Fruit fly (Drosophila melanogaster) whole organism, embryonic: ENCODE data around the gene CG9586.

Experiments
- Antp ChIP-seq: fragments of 200-800 bp; sonication (Bioruptor generic); optimal IDR thresholded peaks from 3 replicates; lab custom pipeline; 2016; ENCODE audit warnings: missing biosample characterization, missing genetic modification characterization
- CG11085 ChIP-seq: fragments of 200-800 bp; sonication (Bioruptor generic); IDR thresholded peaks from 2 replicates; pipeline ENCODE4 v1.3.6; 2022; ENCODE audit warnings: missing biosample characterization, missing genetic modification characterization
- CG12104 ChIP-seq: fragments of 200-800 bp; sonication (Bioruptor generic); optimal IDR thresholded peaks from 3 replicates; lab custom pipeline; 2016; ENCODE audit warnings: missing biosample characterization, missing genetic modification characterization
- CG13775 ChIP-seq: fragments of 200-800 bp; sonication (Bioruptor generic); optimal IDR thresholded peaks from 3 replicates; lab custom pipeline; 2017; ENCODE audit warnings: missing biosample characterization, mild to moderate bottlenecking, missing genetic modification characterization
- CG16815 ChIP-seq: fragments of 200-800 bp; sonication (Bioruptor generic); optimal IDR thresholded peaks from 3 replicates; lab custom pipeline; 2017; ENCODE audit warnings: missing biosample characterization, mild to moderate bottlenecking, missing genetic modification characterization
- CG31224 ChIP-seq: fragments of 200-800 bp; sonication (Bioruptor generic); IDR thresholded peaks from 2 replicates; pipeline ENCODE4 v1.3.6; 2022; ENCODE audit warnings: missing biosample characterization, missing genetic modification characterization
- CG32772 ChIP-seq: fragments of 200-800 bp; sonication (Bioruptor generic); IDR thresholded peaks from 2 replicates; pipeline ENCODE4 v1.3.6; 2022; ENCODE audit warnings: missing biosample characterization, missing genetic modification characterization
- CG33213 ChIP-seq: fragments of 200-800 bp; sonication (Bioruptor generic); optimal IDR thresholded peaks from 3 replicates; lab custom pipeline; 2016; ENCODE audit warnings: missing biosample characterization, missing genetic modification characterization
- CG3407 ChIP-seq: fragments of 200-800 bp; sonication (Bioruptor generic); optimal IDR thresholded peaks from 2 replicates; lab custom pipeline; 2018; ENCODE audit warnings: missing biosample characterization, mild to moderate bottlenecking, missing genetic modification characterization
- CG34224 ChIP-seq: fragments of 200-800 bp; sonication (Bioruptor generic); IDR thresholded peaks from 3 replicates; pipeline ENCODE4 v1.3.6; 2022; ENCODE audit warnings: missing biosample characterization, missing genetic modification characterization; ENCODE audit not compliant: partially characterized antibody
- CG3726 ChIP-seq: fragments of 200-800 bp; sonication (Bioruptor generic); IDR thresholded peaks from 3 replicates; pipeline ENCODE4, ENCODE4 v1.3.6; 2022; ENCODE audit warnings: missing biosample characterization, missing genetic modification characterization
- CG4328 ChIP-seq: fragments of 200-800 bp; sonication (Bioruptor generic); optimal IDR thresholded peaks from 3 replicates; lab custom pipeline; 2017; ENCODE audit warnings: missing biosample characterization, missing genetic modification reagents, missing genetic modification characterization
- CG8089 ChIP-seq: fragments of 200-800 bp; sonication (Bioruptor generic); optimal IDR thresholded peaks from 3 replicates; lab custom pipeline; 2016; ENCODE audit warnings: missing biosample characterization, missing genetic modification characterization
- Drgx ChIP-seq: fragments of 200-800 bp; sonication (Bioruptor generic); IDR thresholded peaks from 2 replicates; pipeline ENCODE4 v1.3.6; 2022; ENCODE audit warnings: missing biosample characterization, missing genetic modification characterization
- Ets97D ChIP-seq: fragments of 200-800 bp; sonication (Bioruptor generic); optimal IDR thresholded peaks from 3 replicates; lab custom pipeline; 2016; ENCODE audit warnings: missing biosample characterization, missing genetic modification characterization
- Fer1 ChIP-seq: fragments of 200-800 bp; sonication (Bioruptor generic); optimal IDR thresholded peaks from 2 replicates; lab custom pipeline; 2017; ENCODE audit warnings: missing biosample characterization, mild to moderate bottlenecking, missing genetic modification characterization
- Lhr ChIP-seq: fragments of 200-800 bp; sonication (Bioruptor generic); optimal IDR thresholded peaks from 3 replicates; lab custom pipeline; 2017; ENCODE audit warnings: mild to moderate bottlenecking, missing biosample characterization, missing genetic modification reagents, missing genetic modification characterization
- MTF-1 ChIP-seq: fragments of 200-800 bp; sonication (Bioruptor generic); optimal IDR thresholded peaks from 2 replicates; lab custom pipeline; 2018; ENCODE audit warnings: missing biosample characterization, mild to moderate bottlenecking, missing genetic modification characterization, borderline replicate concordance
- PHDP ChIP-seq: fragments of 200-800 bp; sonication (Bioruptor generic); optimal IDR thresholded peaks from 3 replicates; lab custom pipeline; 2018; ENCODE audit warnings: missing biosample characterization, mild to moderate bottlenecking, missing genetic modification characterization, moderate library complexity
- Pdp1 ChIP-seq, 2 experiments: fragments of 200-800 bp; sonication (Bioruptor generic); optimal IDR thresholded peaks; 3 replicates each; lab custom pipeline; 2016; ENCODE audit warnings: missing biosample characterization in 2 of 2, missing genetic modification characterization in 2 of 2, mild to moderate bottlenecking in 1 of 2, moderate library complexity in 1 of 2
- Vsx1 ChIP-seq: fragments of 200-800 bp; sonication (Bioruptor generic); optimal IDR thresholded peaks from 2 replicates; lab custom pipeline; 2017; ENCODE audit warnings: missing biosample characterization, mild to moderate bottlenecking, missing genetic modification characterization, missing genetic modification reagents
- abd-A ChIP-seq: fragments of 200-800 bp; sonication (Bioruptor generic); optimal IDR thresholded peaks from 3 replicates; lab custom pipeline; 2019; ENCODE audit warnings: missing biosample characterization, mild to moderate bottlenecking, missing genetic modification characterization, moderate library complexity
- ash1 ChIP-seq: fragments of 200-800 bp; sonication (Bioruptor generic); optimal IDR thresholded peaks from 2 replicates; lab custom pipeline; 2018; ENCODE audit warnings: missing biosample characterization, mild to moderate bottlenecking, missing genetic modification characterization
- bab2 ChIP-seq: fragments of 200-800 bp; sonication (Bioruptor generic); optimal IDR thresholded peaks from 2 replicates; lab custom pipeline; 2016; ENCODE audit warnings: missing biosample characterization, missing genetic modification characterization
- bcd ChIP-seq: fragments of 200-800 bp; sonication (Bioruptor generic); optimal IDR thresholded peaks from 2 replicates; lab custom pipeline; 2017; ENCODE audit warnings: missing biosample characterization, mild to moderate bottlenecking, missing genetic modification characterization
- bsh ChIP-seq, 2 experiments: fragments of 200-800 bp; sonication (Bioruptor generic); optimal IDR thresholded peaks; 2 replicates each; lab custom pipeline; 2017 to 2018; ENCODE audit warnings: mild to moderate bottlenecking in 2 of 2, missing biosample characterization in 2 of 2, missing genetic modification characterization in 2 of 2, moderate library complexity in 1 of 2
- ci ChIP-seq: fragments of 200-800 bp; sonication (Bioruptor generic); IDR thresholded peaks from 3 replicates; pipeline ENCODE4 v1.3.6; 2022; ENCODE audit warnings: missing biosample characterization, missing genetic modification characterization
- dan ChIP-seq: fragments of 200-800 bp; sonication (Bioruptor generic); IDR thresholded peaks from 2 replicates; pipeline ENCODE4 v1.3.6; 2022; ENCODE audit warnings: missing biosample characterization, missing genetic modification characterization
- eyg ChIP-seq: fragments of 200-800 bp; sonication (Bioruptor generic); optimal IDR thresholded peaks from 3 replicates; lab custom pipeline; 2016; ENCODE audit warnings: missing biosample characterization, missing genetic modification characterization
- grau ChIP-seq: fragments of 200-800 bp; optimal IDR thresholded peaks from 3 replicates; lab custom pipeline; 2019; ENCODE audit warnings: missing biosample characterization, mild to moderate bottlenecking, missing genetic modification characterization, moderate library complexity
- grn ChIP-seq: fragments of 200-800 bp; sonication (Bioruptor generic); optimal IDR thresholded peaks from 3 replicates; lab custom pipeline; 2017; ENCODE audit warnings: missing biosample characterization, missing genetic modification characterization
- hbn ChIP-seq: fragments of 200-800 bp; sonication (Bioruptor generic); IDR thresholded peaks from 2 replicates; pipeline ENCODE4 v1.3.6; 2022; ENCODE audit warnings: missing biosample characterization, missing genetic modification characterization; ENCODE audit not compliant: partially characterized antibody
- ken ChIP-seq: fragments of 200-800 bp; sonication (Bioruptor generic); IDR thresholded peaks from 3 replicates; pipeline ENCODE4 v1.3.6; 2022; ENCODE audit warnings: missing biosample characterization, missing genetic modification characterization
- knrl ChIP-seq: fragments of 200-800 bp; sonication (Bioruptor generic); IDR thresholded peaks from 3 replicates; pipeline ENCODE4 v1.3.6; 2022; ENCODE audit warnings: missing biosample characterization, missing genetic modification characterization; ENCODE audit not compliant: partially characterized antibody
- lilli ChIP-seq: fragments of 200-800 bp; sonication (Bioruptor generic); optimal IDR thresholded peaks from 3 replicates; lab custom pipeline; 2016; ENCODE audit warnings: missing biosample characterization, missing genetic modification characterization
- nerfin-2 ChIP-seq: fragments of 200-800 bp; sonication (Bioruptor generic); IDR thresholded peaks from 2 replicates; pipeline ENCODE4 v1.3.6; 2022; ENCODE audit warnings: missing biosample characterization, missing genetic modification characterization; ENCODE audit not compliant: partially characterized antibody
- oc ChIP-seq: fragments of 200-800 bp; sonication (Bioruptor generic); optimal IDR thresholded peaks from 2 replicates; lab custom pipeline; 2018; ENCODE audit warnings: missing biosample characterization, mild to moderate bottlenecking, missing genetic modification characterization, moderate library complexity
- p53 ChIP-seq: fragments of 200-800 bp; sonication (Bioruptor generic); optimal IDR thresholded peaks from 2 replicates; lab custom pipeline; 2016; ENCODE audit warnings: missing biosample characterization, missing genetic modification characterization
- pfk ChIP-seq: fragments of 200-800 bp; sonication (Bioruptor generic); optimal IDR thresholded peaks from 2 replicates; lab custom pipeline; 2018; ENCODE audit warnings: missing biosample characterization, mild to moderate bottlenecking, missing genetic modification characterization, moderate library complexity
- row ChIP-seq: fragments of 200-800 bp; sonication (Bioruptor generic); IDR thresholded peaks from 3 replicates; pipeline ENCODE4 v1.3.6; 2022; ENCODE audit warnings: missing biosample characterization, missing genetic modification characterization
- run ChIP-seq: fragments of 200-800 bp; sonication (Bioruptor generic); optimal IDR thresholded peaks from 3 replicates; lab custom pipeline; 2018; ENCODE audit warnings: missing biosample characterization, mild to moderate bottlenecking, missing genetic modification characterization
- schlank ChIP-seq: fragments of 200-800 bp; sonication (Bioruptor generic); optimal IDR thresholded peaks from 2 replicates; lab custom pipeline; 2018; ENCODE audit warnings: missing biosample characterization, mild to moderate bottlenecking, missing genetic modification characterization
- sens-2 ChIP-seq: fragments of 200-800 bp; sonication (Bioruptor generic); IDR thresholded peaks from 2 replicates; pipeline ENCODE4 v1.3.6; 2022; ENCODE audit warnings: missing biosample characterization, missing genetic modification characterization
- slou ChIP-seq: fragments of 200-800 bp; sonication (Bioruptor generic); optimal IDR thresholded peaks from 3 replicates; lab custom pipeline; 2016; ENCODE audit warnings: missing biosample characterization, missing genetic modification characterization
- trem ChIP-seq: fragments of 200-800 bp; optimal IDR thresholded peaks from 3 replicates; lab custom pipeline; 2019; ENCODE audit warnings: missing biosample characterization, mild to moderate bottlenecking, missing genetic modification characterization, moderate library complexity
- unpg ChIP-seq: fragments of 200-800 bp; sonication (Bioruptor generic); optimal IDR thresholded peaks from 3 replicates; lab custom pipeline; 2018; ENCODE audit warnings: missing biosample characterization, mild to moderate bottlenecking, missing genetic modification characterization, moderate library complexity
- wek ChIP-seq: fragments of 200-800 bp; sonication (Bioruptor generic); optimal IDR thresholded peaks from 3 replicates; lab custom pipeline; 2018; ENCODE audit warnings: missing biosample characterization, mild to moderate bottlenecking, missing genetic modification characterization, moderate library complexity
- wor ChIP-seq: fragments of 200-800 bp; sonication (Bioruptor generic); IDR thresholded peaks from 2 replicates; pipeline ENCODE4 v1.3.6; 2022; ENCODE audit warnings: missing biosample characterization, missing genetic modification characterization
- zen2 ChIP-seq: fragments of 200-800 bp; sonication (Bioruptor generic); IDR thresholded peaks from 3 replicates; pipeline ENCODE4 v1.3.6; 2022; ENCODE audit warnings: missing biosample characterization, missing genetic modification characterization; ENCODE audit not compliant: partially characterized antibody

CG9586 gene

DNA sequence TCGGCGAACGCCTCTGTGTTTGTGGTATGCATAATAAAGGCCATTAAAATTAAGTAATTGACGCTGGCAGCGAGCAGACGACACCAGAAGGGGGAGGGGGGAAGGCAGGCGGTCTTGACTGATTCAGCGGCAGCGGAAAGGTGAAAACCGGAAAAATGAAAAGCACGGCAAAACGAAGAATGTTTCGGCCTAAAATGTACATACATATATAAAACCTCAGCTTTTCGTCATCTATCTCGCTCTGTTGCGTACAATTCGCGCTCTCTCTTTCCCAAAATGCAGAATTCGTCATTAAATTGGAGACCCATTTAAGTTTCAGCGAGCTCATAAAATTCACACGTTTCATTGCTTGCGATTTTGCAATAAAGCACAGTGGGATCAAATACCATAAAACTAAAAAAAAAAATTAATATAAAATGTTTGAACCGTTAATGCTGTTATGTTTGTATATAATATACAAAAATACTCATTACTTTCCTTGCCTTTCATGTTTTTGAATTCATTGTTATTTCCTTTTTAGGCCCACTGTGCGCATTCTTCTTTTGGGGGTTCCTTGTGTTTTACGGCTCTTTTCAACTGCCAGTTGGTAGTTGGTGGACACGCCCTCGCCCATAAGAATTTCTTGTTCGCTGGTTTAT is 1.8 kb upstream of the CG9586 start (continued):
- TF ChIP-seq Fer1 (peak; percentile 72), grn (GFP tag; lab: Kevin White, UChicago) (no peak), row (GFP tag; lab: Robert Waterston, UW) (peak; percentile 75), bab2 (GFP tag; lab: Kevin White, UChicago) (peak; percentile 23), ci (GFP tag; lab: Robert Waterston, UW) (peak; percentile 88), CG33213 (no peak), Ets97D (GFP tag; lab: Kevin White, UChicago) (peak; percentile 10), CG8089 (GFP tag; lab: Kevin White, UChicago) (no peak), Drgx (GFP tag; lab: Robert Waterston, UW) (peak; percentile 75), hbn (GFP tag; lab: Robert Waterston, UW) (no peak), CG3726 (peak; percentile 64; the same call in 1 of the 3 replicates), lilli (GFP tag; lab: Kevin White, UChicago) (peak; percentile 58), p53 (GFP tag; lab: Kevin White, UChicago) (no peak), bcd (GFP tag; lab: Kevin White, UChicago) (peak; percentile 57), slou (GFP tag; lab: Kevin White, UChicago) (peak; percentile 60), Vsx1 (GFP tag; lab: Kevin White, UChicago) (peak; percentile 54), CG4328 (no peak), CG11085 (GFP tag; lab: Robert Waterston, UW) (peak; percentile 64; the same call in 1 of the 2 replicates), ken (peak; percentile 69; the same call in 2 of the 3 replicates), bsh (GFP tag; optimal IDR thresholded peaks at IDR 0.05; lab: Kevin White, UChicago) (peak; percentile 11 to 78), Pdp1 (GFP tag; optimal IDR thresholded peaks at IDR 0.05; lab: Kevin White, UChicago) (peak; percentile 9 to 24), ash1 (no peak), oc (peak; percentile 32), run (tag; lab: Kevin White, UChicago) (no peak), wek (GFP tag; lab: Kevin White, UChicago) (no peak), MTF-1 (peak; percentile 21), CG31224 (peak; percentile 52; the same call in 1 of the 2 replicates), Lhr (GFP tag; lab: Kevin White, UChicago) (no peak), schlank (tag; lab: Kevin White, UChicago) (no peak), dan (GFP tag; lab: Robert Waterston, UW) (no peak), knrl (GFP tag; lab: Robert Waterston, UW) (no peak), nerfin-2 (GFP tag; lab: Robert Waterston, UW) (no peak), abd-A (tag; lab: Kevin White, UChicago) (no peak), PHDP (peak; percentile 75), CG3407 (peak; percentile 50), eyg (GFP tag; lab: Kevin White, UChicago) (no peak), sens-2 (peak; percentile 62; the same call in 1 of the 2 replicates), grau (tag; lab: Kevin White, UChicago) (peak; percentile 63), trem (peak; percentile 60), unpg (GFP tag; lab: Kevin White, UChicago) (peak; percentile 83), wor (GFP tag; lab: Robert Waterston, UW) (peak; percentile 60), Antp (GFP tag; lab: Kevin White, UChicago) (peak; percentile 9), CG13775 (GFP tag; lab: Kevin White, UChicago) (peak; percentile 63), CG16815 (GFP tag; lab: Kevin White, UChicago) (peak; percentile 40), zen2 (GFP tag; lab: Robert Waterston, UW) (no peak), CG12104 (peak; percentile 36), CG34224 (GFP tag; lab: Robert Waterston, UW) (no peak), pfk (GFP tag; lab: Kevin White, UChicago) (no peak), CG32772 (GFP tag; lab: Robert Waterston, UW) (peak; percentile 71)
